Worm (Caenorhabditis elegans) whole organism, L1 larva: ENCODE results near the gene Y49F6B.9.

Experiments used
- aly-2 ChIP-seq: fragments of 150-350 bp; optimal IDR thresholded peaks from 2 replicates; lab custom pipeline; 2014; ENCODE audit warnings: missing biosample characterization, missing genetic modification characterization
- swsn-7 ChIP-seq: sonication (generic microtip); optimal IDR thresholded peaks from 2 replicates; lab custom pipeline; 2016; ENCODE audit warnings: missing genetic modification characterization, missing compliant biosample characterization

DNA sequence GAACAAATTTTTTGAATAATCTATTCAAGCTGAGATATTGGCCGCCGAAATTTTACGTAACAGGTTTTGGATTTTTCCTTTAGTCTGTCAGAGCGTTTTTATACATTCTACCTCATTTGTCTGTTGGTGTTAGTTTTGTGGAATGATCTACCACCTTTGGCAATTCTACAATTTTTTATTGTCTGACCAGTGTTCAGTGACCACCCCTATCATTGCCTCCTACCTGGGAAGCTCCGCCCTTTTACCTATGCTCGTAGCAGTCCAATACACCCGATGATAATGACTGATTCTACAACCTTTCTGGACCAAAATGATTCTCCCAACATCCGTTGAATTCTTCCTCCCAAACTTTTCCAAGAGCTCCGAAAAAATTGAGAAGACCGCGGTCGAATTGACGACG, 25.4 kb downstream of the Y49F6B.9 start, which contains the start of gene sdz-32:
- TF ChIP-seq swsn-7 (no peak), aly-2 (tag; lab: Kevin White, UChicago) (no peak)
